Fruit fly (Drosophila melanogaster) whole organism, embryonic: ENCODE data around the gene CG32551.

Experiments
- Abd-B ChIP-seq: fragments of 200-800 bp; sonication (Bioruptor generic); optimal IDR thresholded peaks from 2 replicates; lab custom pipeline; 2018; ENCODE audit warnings: missing biosample characterization, mild to moderate bottlenecking, missing genetic modification characterization, moderate library complexity
- Antp ChIP-seq: fragments of 200-800 bp; sonication (Bioruptor generic); optimal IDR thresholded peaks from 3 replicates; lab custom pipeline; 2016; ENCODE audit warnings: missing biosample characterization, missing genetic modification characterization
- Atf6 ChIP-seq: fragments of 200-800 bp; sonication (Bioruptor generic); IDR thresholded peaks from 2 replicates; pipeline ENCODE4 v1.3.6; 2022; ENCODE audit warnings: missing biosample characterization, missing genetic modification characterization
- BEAF-32 ChIP-seq: fragments of 200-800 bp; sonication (Bioruptor generic); optimal IDR thresholded peaks from 3 replicates; lab custom pipeline; 2017; ENCODE audit warnings: missing biosample characterization, missing genetic modification characterization, mild to moderate bottlenecking, moderate library complexity, missing genetic modification reagents
- CG12071 ChIP-seq: fragments of 200-800 bp; sonication (Bioruptor generic); optimal IDR thresholded peaks from 3 replicates; lab custom pipeline; 2018; ENCODE audit warnings: missing biosample characterization, mild to moderate bottlenecking, missing genetic modification characterization
- CG12391 ChIP-seq: fragments of 200-800 bp; sonication (Bioruptor generic); optimal IDR thresholded peaks from 3 replicates; lab custom pipeline; 2018; ENCODE audit warnings: missing biosample characterization, mild to moderate bottlenecking, missing genetic modification characterization, moderate library complexity
- CG15011 ChIP-seq: fragments of 200-800 bp; sonication (Bioruptor generic); optimal IDR thresholded peaks from 3 replicates; lab custom pipeline; 2018; ENCODE audit warnings: missing biosample characterization, mild to moderate bottlenecking, missing genetic modification characterization
- CG15269 ChIP-seq: fragments of 200-800 bp; sonication (Bioruptor generic); optimal IDR thresholded peaks from 2 replicates; lab custom pipeline; 2018; ENCODE audit warnings: missing biosample characterization, mild to moderate bottlenecking, missing genetic modification characterization, moderate library complexity
- CG15696 ChIP-seq: fragments of 200-800 bp; sonication (Bioruptor generic); optimal IDR thresholded peaks from 2 replicates; lab custom pipeline; 2019; ENCODE audit warnings: missing biosample characterization, mild to moderate bottlenecking, missing genetic modification characterization, moderate library complexity
- CG1602 ChIP-seq: fragments of 200-800 bp; sonication (Bioruptor generic); optimal IDR thresholded peaks from 3 replicates; lab custom pipeline; 2016; ENCODE audit warnings: missing biosample characterization, missing genetic modification characterization
- CG17359 ChIP-seq: fragments of 200-800 bp; sonication (Bioruptor generic); optimal IDR thresholded peaks from 3 replicates; lab custom pipeline; 2018; ENCODE audit warnings: missing biosample characterization, mild to moderate bottlenecking, missing genetic modification characterization, moderate library complexity
- CG17361 ChIP-seq: fragments of 200-800 bp; sonication (Bioruptor generic); IDR thresholded peaks from 3 replicates; pipeline ENCODE4 v1.3.6; 2022; ENCODE audit warnings: missing biosample characterization, missing genetic modification characterization
- CG17385 ChIP-seq: fragments of 200-800 bp; sonication (Bioruptor generic); optimal IDR thresholded peaks from 3 replicates; lab custom pipeline; 2018; ENCODE audit warnings: missing biosample characterization, mild to moderate bottlenecking, missing genetic modification characterization
- CG2120 ChIP-seq: fragments of 200-800 bp; sonication (Bioruptor generic); optimal IDR thresholded peaks from 3 replicates; lab custom pipeline; 2016; ENCODE audit warnings: missing biosample characterization, missing genetic modification characterization
- CG31388 ChIP-seq: fragments of 200-800 bp; sonication (Bioruptor generic); optimal IDR thresholded peaks from 2 replicates; lab custom pipeline; 2016; ENCODE audit warnings: missing biosample characterization, missing genetic modification characterization
- CG42726 ChIP-seq: fragments of 200-800 bp; sonication (Bioruptor generic); IDR thresholded peaks from 2 replicates; pipeline ENCODE4 v1.3.6; 2022; ENCODE audit warnings: missing biosample characterization, missing genetic modification characterization; ENCODE audit not compliant: partially characterized antibody
- CG4820 ChIP-seq: fragments of 200-800 bp; sonication (Bioruptor generic); optimal IDR thresholded peaks from 3 replicates; lab custom pipeline; 2016; ENCODE audit warnings: missing biosample characterization, missing genetic modification characterization
- CG8388 ChIP-seq: fragments of 200-800 bp; sonication (Bioruptor generic); optimal IDR thresholded peaks from 2 replicates; lab custom pipeline; 2019; ENCODE audit warnings: missing biosample characterization, mild to moderate bottlenecking, missing genetic modification characterization, moderate library complexity
- CG9932 ChIP-seq: fragments of 200-800 bp; sonication (Bioruptor generic); IDR thresholded peaks from 2 replicates; pipeline ENCODE4 v1.3.6; 2022; ENCODE audit warnings: missing biosample characterization, missing genetic modification characterization
- CoRest ChIP-seq: fragments of 200-800 bp; sonication (Bioruptor generic); optimal IDR thresholded peaks from 3 replicates; lab custom pipeline; 2018; ENCODE audit warnings: missing biosample characterization, mild to moderate bottlenecking, missing genetic modification characterization, moderate library complexity
- Elba2 ChIP-seq: fragments of 200-800 bp; sonication (Bioruptor generic); optimal IDR thresholded peaks from 3 replicates; lab custom pipeline; 2016; ENCODE audit warnings: missing biosample characterization, missing genetic modification characterization
- Fer3 ChIP-seq: fragments of 200-800 bp; sonication (Bioruptor generic); optimal IDR thresholded peaks from 2 replicates; lab custom pipeline; 2018; ENCODE audit warnings: missing biosample characterization, mild to moderate bottlenecking, missing genetic modification characterization, moderate library complexity
- H2.0 ChIP-seq: fragments of 200-800 bp; sonication (Bioruptor generic); IDR thresholded peaks from 2 replicates; pipeline ENCODE4 v1.3.6; 2022; ENCODE audit warnings: missing biosample characterization, missing genetic modification characterization
- HLH4C ChIP-seq: fragments of 200-800 bp; sonication (Bioruptor generic); IDR thresholded peaks from 3 replicates; pipeline ENCODE4 v1.3.6; 2022; ENCODE audit warnings: missing biosample characterization, missing genetic modification characterization; ENCODE audit not compliant: partially characterized antibody
- Hsf ChIP-seq: fragments of 200-800 bp; sonication (Bioruptor generic); optimal IDR thresholded peaks from 3 replicates; lab custom pipeline; 2016; ENCODE audit warnings: missing biosample characterization, missing genetic modification characterization
- Mrtf ChIP-seq: fragments of 200-800 bp; sonication (Bioruptor generic); IDR thresholded peaks from 3 replicates; pipeline ENCODE4 v1.3.6; 2022; ENCODE audit warnings: missing biosample characterization, missing genetic modification characterization
- NC2β ChIP-seq: fragments of 200-800 bp; sonication (Bioruptor generic); optimal IDR thresholded peaks from 2 replicates; lab custom pipeline; 2016; ENCODE audit warnings: missing biosample characterization, missing genetic modification characterization
- Pdp1 ChIP-seq, 2 experiments: fragments of 200-800 bp; sonication (Bioruptor generic); optimal IDR thresholded peaks; 3 replicates each; lab custom pipeline; 2016; ENCODE audit warnings: missing biosample characterization in 2 of 2, missing genetic modification characterization in 2 of 2, mild to moderate bottlenecking in 1 of 2, moderate library complexity in 1 of 2
- Rfx ChIP-seq: fragments of 200-800 bp; sonication (Bioruptor generic); IDR thresholded peaks from 2 replicates; pipeline ENCODE4 v1.3.6; 2022; ENCODE audit warnings: missing biosample characterization, missing genetic modification characterization
- Sry-β ChIP-seq: fragments of 200-800 bp; sonication (Bioruptor generic); optimal IDR thresholded peaks from 2 replicates; lab custom pipeline; 2018; ENCODE audit warnings: missing biosample characterization, mild to moderate bottlenecking, missing genetic modification characterization, moderate library complexity
- Tbp ChIP-seq: fragments of >200 bp; optimal IDR thresholded peaks from 2 replicates; lab custom pipeline; 2018; ENCODE audit warnings: missing biosample characterization, missing genetic modification characterization
- Vsx1 ChIP-seq: fragments of 200-800 bp; sonication (Bioruptor generic); optimal IDR thresholded peaks from 2 replicates; lab custom pipeline; 2017; ENCODE audit warnings: missing biosample characterization, mild to moderate bottlenecking, missing genetic modification characterization, missing genetic modification reagents
- Xbp1 ChIP-seq: fragments of 200-800 bp; sonication (Bioruptor generic); optimal IDR thresholded peaks from 3 replicates; lab custom pipeline; 2016; ENCODE audit warnings: missing biosample characterization, mild to moderate bottlenecking, missing genetic modification characterization
- ato ChIP-seq: fragments of 200-800 bp; sonication (Bioruptor generic); IDR thresholded peaks from 2 replicates; pipeline ENCODE4 v1.3.6; 2022; ENCODE audit warnings: missing biosample characterization, missing genetic modification characterization; ENCODE audit not compliant: partially characterized antibody
- crc ChIP-seq: fragments of 200-800 bp; sonication (Bioruptor generic); optimal IDR thresholded peaks from 2 replicates; lab custom pipeline; 2016; ENCODE audit warnings: missing biosample characterization, missing genetic modification characterization
- ewg ChIP-seq: fragments of 200-800 bp; sonication (Bioruptor generic); optimal IDR thresholded peaks from 3 replicates; lab custom pipeline; 2017; ENCODE audit warnings: mild to moderate bottlenecking, missing biosample characterization, missing genetic modification reagents, missing genetic modification characterization
- fd3F ChIP-seq: fragments of 200-800 bp; sonication (Bioruptor generic); optimal IDR thresholded peaks from 2 replicates; lab custom pipeline; 2018; ENCODE audit warnings: missing biosample characterization, mild to moderate bottlenecking, missing genetic modification characterization, moderate library complexity
- gcm ChIP-seq: fragments of 200-800 bp; sonication (Bioruptor generic); optimal IDR thresholded peaks from 2 replicates; lab custom pipeline; 2019; ENCODE audit warnings: missing biosample characterization, mild to moderate bottlenecking, missing genetic modification characterization, moderate library complexity
- gcm2 ChIP-seq: fragments of 200-800 bp; sonication (Bioruptor generic); optimal IDR thresholded peaks from 2 replicates; lab custom pipeline; 2016; ENCODE audit warnings: missing biosample characterization, missing genetic modification characterization
- gt ChIP-seq: fragments of 200-800 bp; sonication (Bioruptor generic); IDR thresholded peaks from 2 replicates; pipeline ENCODE4 v1.3.6; 2022; ENCODE audit warnings: missing biosample characterization, missing genetic modification characterization
- lbe ChIP-seq: fragments of 200-800 bp; sonication (Bioruptor generic); optimal IDR thresholded peaks from 2 replicates; lab custom pipeline; 2016; ENCODE audit warnings: missing biosample characterization, mild to moderate bottlenecking, missing genetic modification characterization
- lmd ChIP-seq: fragments of 200-800 bp; sonication (Bioruptor generic); IDR thresholded peaks from 2 replicates; pipeline ENCODE4 v1.3.6; 2022; ENCODE audit warnings: missing biosample characterization, missing genetic modification characterization
- pan ChIP-seq, 4 experiments: fragments of >200 bp in 3 of 4; fragments of 200-800 bp in 1 of 4; sonication (Bioruptor generic) in 1 of 4; optimal IDR thresholded peaks in 3 of 4; IDR thresholded peaks in 1 of 4; 2 replicates each; pipeline versions ENCODE4 v1.3.6 to Lab custom; 2017 to 2022; ENCODE audit warnings: missing biosample characterization in 2 of 4, missing genetic modification characterization in 2 of 4, mixed read lengths in 1 of 4
- phol ChIP-seq: fragments of 200-800 bp; sonication (Bioruptor generic); optimal IDR thresholded peaks from 3 replicates; lab custom pipeline; 2018; ENCODE audit warnings: missing biosample characterization, mild to moderate bottlenecking, missing genetic modification characterization, moderate library complexity
- sens ChIP-seq: fragments of 200-800 bp; sonication (Bioruptor generic); peaks from one replicate; lab custom pipeline; 2016; ENCODE audit warnings: missing biosample characterization, missing genetic modification characterization
- seq ChIP-seq: fragments of 200-800 bp; sonication (Bioruptor generic); IDR thresholded peaks from 2 replicates; pipeline ENCODE4 v1.3.6; 2022; ENCODE audit warnings: missing biosample characterization, missing genetic modification characterization
- slou ChIP-seq: fragments of 200-800 bp; sonication (Bioruptor generic); optimal IDR thresholded peaks from 3 replicates; lab custom pipeline; 2016; ENCODE audit warnings: missing biosample characterization, missing genetic modification characterization
- sqz ChIP-seq: fragments of 200-800 bp; sonication (Bioruptor generic); optimal IDR thresholded peaks from 3 replicates; lab custom pipeline; 2018; ENCODE audit warnings: missing biosample characterization, mild to moderate bottlenecking, missing genetic modification characterization
- vfl ChIP-seq: fragments of 200-800 bp; sonication (Bioruptor generic); optimal IDR thresholded peaks from 2 replicates; lab custom pipeline; 2016; ENCODE audit warnings: missing biosample characterization, missing genetic modification characterization
- z ChIP-seq: fragments of 200-800 bp; sonication (Bioruptor generic); IDR thresholded peaks from 3 replicates; pipeline ENCODE4 v1.3.6; 2022; ENCODE audit warnings: missing biosample characterization, missing genetic modification characterization

The CG32551 gene

dm6 chrX:18467881-18468280 lies 29.2 kb downstream of the CG32551 start (continued):
- TF ChIP-seq sens (GFP tag; lab: Kevin White, UChicago) (peak; percentile 70), Elba2 (GFP tag; lab: Kevin White, UChicago) (no peak), lmd (peak; percentile 46), sqz (GFP tag; lab: Kevin White, UChicago) (no peak), CG17359 (tag; lab: Kevin White, UChicago) (peak; percentile 12), Tbp (GFP tag; lab: Kevin White, UChicago) (no peak), CG17385 (peak; percentile 8), Fer3 (tag; lab: Kevin White, UChicago) (peak; percentile 30), vfl (GFP tag; lab: Kevin White, UChicago) (no peak), Vsx1 (GFP tag; lab: Kevin White, UChicago) (no peak), z (GFP tag; lab: Robert Waterston, UW) (no peak), Pdp1 (GFP tag; optimal IDR thresholded peaks at IDR 0.05; lab: Kevin White, UChicago) (peak in 1 of 2 experiments; percentile 12), HLH4C (GFP tag; lab: Robert Waterston, UW) (no peak), slou (GFP tag; lab: Kevin White, UChicago) (no peak), CG31388 (GFP tag; lab: Kevin White, UChicago) (no peak), fd3F (no peak), CG9932 (GFP tag; lab: Robert Waterston, UW) (peak; percentile 56), pan (optimal IDR thresholded peaks at IDR 0.05; lab: Kevin White, UChicago) (no peak), pan (GFP tag; optimal IDR thresholded peaks at IDR 0.05 in 1 of 2, IDR thresholded peaks at IDR 0.05 in 1 of 2) (peak in 1 of 2 experiments; percentile 58), Mrtf (GFP tag; lab: Robert Waterston, UW) (0 out of 3 replicates have a peak, but pooled peaks have one; percentile 21), CG8388 (no peak), H2.0 (GFP tag; lab: Robert Waterston, UW) (0 out of 2 replicates have a peak, but pooled peaks have one; percentile 29), lbe (GFP tag; lab: Kevin White, UChicago) (no peak), phol (peak; percentile 5), Antp (GFP tag; lab: Kevin White, UChicago) (no peak), Sry-β (no peak), Xbp1 (peak; percentile 12), CG12071 (GFP tag; lab: Kevin White, UChicago) (no peak), gcm2 (GFP tag; lab: Kevin White, UChicago) (no peak), Hsf (GFP tag; lab: Kevin White, UChicago) (peak; percentile 34), CoRest (tag; lab: Kevin White, UChicago) (peak; percentile 8), CG15696 (tag; lab: Kevin White, UChicago) (no peak), ato (no peak), CG17361 (GFP tag; lab: Robert Waterston, UW) (no peak), CG12391 (peak; percentile 17), NC2β (no peak), seq (GFP tag; lab: Robert Waterston, UW) (0 out of 2 replicates have a peak, but pooled peaks have one; percentile 23), Rfx (GFP tag; lab: Robert Waterston, UW) (peak; percentile 62), CG1602 (GFP tag; lab: Kevin White, UChicago) (peak; percentile 7), gcm (no peak), Abd-B (peak; percentile 13), ewg (GFP tag; lab: Kevin White, UChicago) (no peak), CG15269 (peak; percentile 26), gt (no peak), CG4820 (GFP tag; lab: Kevin White, UChicago) (no peak), BEAF-32 (no peak), CG15011 (GFP tag; lab: Kevin White, UChicago) (no peak), Atf6 (GFP tag; lab: Robert Waterston, UW) (peak; percentile 42), crc (GFP tag; lab: Kevin White, UChicago) (no peak), CG2120 (GFP tag; lab: Kevin White, UChicago) (peak; percentile 68), CG42726 (no peak)
